Worm (Caenorhabditis elegans): Measurements from ENCODE around the gene R02F2.4.

R02F2.4 gene

DNA sequence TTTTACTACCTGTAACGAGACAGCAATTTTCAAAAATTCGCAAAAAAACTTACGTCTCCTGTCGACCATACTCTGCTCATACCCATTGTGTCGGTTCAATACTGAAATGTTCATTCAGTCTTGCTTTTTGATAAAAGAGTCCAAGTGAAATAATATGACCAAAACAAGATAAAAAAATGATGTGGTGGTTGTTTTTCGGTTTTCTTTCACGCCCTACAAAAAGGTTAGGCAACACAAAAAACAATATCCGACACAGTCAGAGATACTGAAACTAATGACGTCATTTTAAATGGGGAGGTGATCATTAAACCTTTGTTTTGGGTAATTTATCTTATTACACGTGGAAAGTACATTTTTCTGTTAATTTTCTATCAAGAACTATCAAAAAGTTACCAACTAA, 11.1 kb downstream of the R02F2.4 start, which contains the start of gene R02F2.8:
TSS of gene R02F2.8 (minus strand) at position 101 of the 400 bp plus-strand sequence.
- no peak for TF ChIP-seq sma-9 (GFP tag; optimal IDR thresholded peaks at IDR 0.05)
- no peak for TF ChIP-seq sma-9 (tag; optimal IDR thresholded peaks at IDR 0.05)
- TF ChIP-seq nhr-77 (tag; optimal IDR thresholded peaks at IDR 0.05) = no peak
- TF ChIP-seq ceh-16 (tag; optimal IDR thresholded peaks at IDR 0.05) = no peak
- no peak for TF ChIP-seq dmd-4 (tag; optimal IDR thresholded peaks at IDR 0.05)
- no peak for TF ChIP-seq F13H6.1 (tag; optimal IDR thresholded peaks at IDR 0.05)
- TF ChIP-seq C34F6.9 (tag; optimal IDR thresholded peaks at IDR 0.05) = no peak
- no peak for TF ChIP-seq unc-55 (GFP tag; optimal IDR thresholded peaks at IDR 0.05)
- TF ChIP-seq mab-5 (tag; optimal IDR thresholded peaks at IDR 0.05) = no peak
- TF ChIP-seq Y55F3AM.14 (GFP tag; optimal IDR thresholded peaks at IDR 0.05) = no peak
- no peak for TF ChIP-seq mbf-1 (tag; optimal IDR thresholded peaks at IDR 0.05)
- no peak for TF ChIP-seq sma-3 (GFP tag; optimal IDR thresholded peaks at IDR 0.05)
- TF ChIP-seq lsy-2 (tag; optimal IDR thresholded peaks at IDR 0.05) = no peak
- TF ChIP-seq ztf-4 (tag; optimal IDR thresholded peaks at IDR 0.05) = no peak
- TF ChIP-seq ama-1 (optimal IDR thresholded peaks at IDR 0.05) = no peak
- no peak for TF ChIP-seq blmp-1 (tag; optimal IDR thresholded peaks at IDR 0.05; ENCODE audit: insufficient read depth)

DNA sequence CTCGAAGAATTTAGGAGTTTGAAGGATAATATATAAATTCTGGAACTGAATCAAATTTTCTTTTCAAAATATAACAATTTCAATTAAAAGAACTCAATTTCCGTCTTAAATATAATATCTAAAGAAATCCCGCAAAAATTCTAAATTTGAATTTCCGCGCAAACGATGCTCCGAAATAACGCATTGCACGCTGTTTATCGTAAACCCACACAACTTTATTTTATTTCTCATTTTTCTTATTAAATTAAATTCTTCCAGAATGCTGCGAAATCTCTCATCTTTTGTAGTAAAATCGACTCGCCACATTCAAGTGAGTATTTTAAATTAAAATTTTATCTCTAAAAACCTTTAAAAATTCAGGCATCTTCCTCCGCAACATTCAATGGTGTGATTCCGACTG, 14.9 kb downstream of the R02F2.4 start, which contains the start of gene R02F2.9:
TSS of gene R02F2.9 (plus strand) at position 218 of the 400 bp plus-strand sequence.
- TF ChIP-seq nhr-10 (tag; optimal IDR thresholded peaks at IDR 0.05) (no peak), mbf-1 (tag; optimal IDR thresholded peaks at IDR 0.05) (no peak), aly-2 (tag; optimal IDR thresholded peaks at IDR 0.05) (no peak), nhr-6 (tag; optimal IDR thresholded peaks at IDR 0.05) (no peak), mab-5 (tag; optimal IDR thresholded peaks at IDR 0.05) (no peak), nhr-21 (tag; optimal IDR thresholded peaks at IDR 0.05) (peak; percentile 15), egl-27 (tag; optimal IDR thresholded peaks at IDR 0.05) (no peak), lin-39 (tag; optimal IDR thresholded peaks at IDR 0.05) (no peak), lin-11 (tag; optimal IDR thresholded peaks at IDR 0.05) (no peak), F13H6.1 (tag; optimal IDR thresholded peaks at IDR 0.05) (no peak), sma-3 (GFP tag; optimal IDR thresholded peaks at IDR 0.05) (peak; percentile 47), ZK546.5 (tag; optimal IDR thresholded peaks at IDR 0.05) (no peak), snpc-4 (tag; optimal IDR thresholded peaks at IDR 0.05) (no peak), lin-13 (GFP tag; optimal IDR thresholded peaks at IDR 0.05) (no peak), sma-9 (GFP tag; optimal IDR thresholded peaks at IDR 0.05) (peak; percentile 32), sma-9 (tag; optimal IDR thresholded peaks at IDR 0.05) (no peak), dmd-4 (tag; optimal IDR thresholded peaks at IDR 0.05) (no peak), unc-39 (tag; optimal IDR thresholded peaks at IDR 0.05) (no peak), elt-1 (tag; optimal IDR thresholded peaks at IDR 0.05) (no peak), ceh-16 (tag; optimal IDR thresholded peaks at IDR 0.05) (no peak), ztf-1 (GFP tag; conservative IDR thresholded peaks at IDR 0.05) (no peak), ama-1 (optimal IDR thresholded peaks at IDR 0.05) (no peak), fos-1 (tag; optimal IDR thresholded peaks at IDR 0.05) (peak; percentile 4), gmeb-1 (tag; optimal IDR thresholded peaks at IDR 0.05) (peak; percentile 95), nhr-12 (tag; optimal IDR thresholded peaks at IDR 0.05) (no peak), nhr-23 (tag; optimal IDR thresholded peaks at IDR 0.05) (no peak), ceh-82 (tag; optimal IDR thresholded peaks at IDR 0.05) (no peak), ztf-11 (tag; optimal IDR thresholded peaks at IDR 0.05) (no peak), nhr-77 (tag; optimal IDR thresholded peaks at IDR 0.05) (no peak), peb-1 (tag; optimal IDR thresholded peaks at IDR 0.05) (no peak), mdl-1 (tag; optimal IDR thresholded peaks at IDR 0.05) (no peak), nhr-25 (tag; optimal IDR thresholded peaks at IDR 0.05) (no peak), R02D3.7 (tag; optimal IDR thresholded peaks at IDR 0.05) (peak; percentile 92), ztf-4 (tag; optimal IDR thresholded peaks at IDR 0.05) (no peak), unc-55 (GFP tag; optimal IDR thresholded peaks at IDR 0.05) (peak; percentile 82), sem-4 (tag; optimal IDR thresholded peaks at IDR 0.05) (no peak), crh-2 (tag; optimal IDR thresholded peaks at IDR 0.05) (peak; percentile 41), blmp-1 (tag; optimal IDR thresholded peaks at IDR 0.05; ENCODE audit: insufficient read depth) (no peak), unc-62 (GFP tag; optimal IDR thresholded peaks at IDR 0.05) (no peak), nhr-237 (tag; optimal IDR thresholded peaks at IDR 0.05) (no peak), elt-3 (tag; optimal IDR thresholded peaks at IDR 0.05) (no peak), C34F6.9 (tag; optimal IDR thresholded peaks at IDR 0.05) (peak; percentile 70), zag-1 (tag; optimal IDR thresholded peaks at IDR 0.05) (no peak), nhr-129 (tag; optimal IDR thresholded peaks at IDR 0.05) (no peak), nhr-11 (tag; optimal IDR thresholded peaks at IDR 0.05) (no peak), skn-1 (tag; optimal IDR thresholded peaks at IDR 0.05) (no peak), lsy-2 (tag; optimal IDR thresholded peaks at IDR 0.05) (peak in 1 of 2 experiments; percentile 47), alr-1 (tag; optimal IDR thresholded peaks at IDR 0.05) (no peak), Y55F3AM.14 (GFP tag; optimal IDR thresholded peaks at IDR 0.05) (no peak)
